Worm (Caenorhabditis elegans) whole organism, dauer: Measurements from ENCODE around the gene fbxb-116.
"Not testable (repeated sequence)": the region's sequence is repeated elsewhere in the genome, so short reads cannot be mapped to it uniquely, and the experiment has no call there.

Experiments
- unc-62 ChIP-seq: sonication (generic microtip); optimal IDR thresholded peaks from 2 replicates; lab custom pipeline; 2017; ENCODE audit warnings: missing biosample characterization, missing genetic modification reagents, missing genetic modification characterization

Gene fbxb-116

ce11 chrV:19257653-19258052 is 24.1 kb downstream of the fbxb-116 start, which contains the start of gene F21D9.3:
TSS of gene F21D9.3 (minus strand) at chrV:19257753.
- no peak for TF ChIP-seq unc-62 (GFP tag; lab: Kevin White, UChicago)

- TF ChIP-seq unc-62 (GFP tag; lab: Kevin White, UChicago) = no peak
Measured at ce11 chrV:19259403-19259802, 25.8 kb downstream of the fbxb-116 start.

ce11 chrV:19260686-19261085 is 27.1 kb downstream of the fbxb-116 start:
- TF ChIP-seq unc-62 (GFP tag; lab: Kevin White, UChicago) = no peak

DNA sequence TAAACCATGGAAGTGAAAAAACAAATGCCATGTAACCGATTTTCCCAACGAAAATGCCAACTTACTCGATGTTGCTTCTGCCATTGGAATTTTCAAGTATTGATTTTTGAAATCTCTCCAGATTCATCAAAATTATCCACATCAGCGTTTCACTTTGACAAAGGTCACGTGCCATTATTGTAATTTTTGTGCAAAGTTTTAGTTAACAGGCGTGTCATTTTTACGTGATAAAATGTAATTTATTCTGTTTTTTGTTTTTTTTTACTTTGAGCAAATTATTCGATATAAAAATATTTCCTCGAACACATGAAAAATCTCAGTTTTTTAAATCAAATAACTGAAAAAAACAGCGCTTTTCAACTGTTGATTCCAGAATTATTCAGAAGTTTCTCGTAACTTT is 28.8 kb downstream of the fbxb-116 start, which contains the start of gene F21D9.2:
TSS of gene F21D9.2 (minus strand) at position 101 of the 400 bp plus-strand sequence.
- TF ChIP-seq unc-62 (GFP tag; lab: Kevin White, UChicago) = no peak

DNA sequence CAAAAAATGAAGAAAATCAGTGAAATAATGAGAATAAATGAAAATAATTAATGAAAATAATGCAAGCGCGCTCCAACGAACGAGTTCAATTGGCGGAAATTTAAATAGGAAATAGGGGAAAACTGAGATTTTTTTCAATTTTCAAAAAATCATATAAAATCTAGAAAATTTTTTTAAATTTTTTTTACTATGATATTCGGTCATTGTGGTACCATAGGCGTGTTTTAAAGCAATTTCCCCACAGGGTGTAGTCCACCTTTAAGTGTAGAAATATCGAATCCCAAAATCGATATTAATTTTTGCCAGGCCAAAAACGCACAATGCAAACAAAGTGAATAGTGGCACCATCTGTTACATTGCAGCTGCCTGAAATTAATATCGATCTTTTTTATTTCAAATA is 30.6 kb downstream of the fbxb-116 start, which contains the start of gene F21D9.1:
TSS of gene F21D9.1 (plus strand) at position 301 of the 400 bp plus-strand sequence.
- not testable (repeated sequence) for TF ChIP-seq unc-62 (GFP tag; lab: Kevin White, UChicago)

- TF ChIP-seq unc-62 (GFP tag; lab: Kevin White, UChicago) = no peak
Measured at ce11 chrV:19276354-19276753, 42.8 kb downstream of the fbxb-116 start.

ce11 chrV:19278488-19278887 is 44.9 kb downstream of the fbxb-116 start:
- no peak for TF ChIP-seq unc-62 (GFP tag; lab: Kevin White, UChicago)

DNA sequence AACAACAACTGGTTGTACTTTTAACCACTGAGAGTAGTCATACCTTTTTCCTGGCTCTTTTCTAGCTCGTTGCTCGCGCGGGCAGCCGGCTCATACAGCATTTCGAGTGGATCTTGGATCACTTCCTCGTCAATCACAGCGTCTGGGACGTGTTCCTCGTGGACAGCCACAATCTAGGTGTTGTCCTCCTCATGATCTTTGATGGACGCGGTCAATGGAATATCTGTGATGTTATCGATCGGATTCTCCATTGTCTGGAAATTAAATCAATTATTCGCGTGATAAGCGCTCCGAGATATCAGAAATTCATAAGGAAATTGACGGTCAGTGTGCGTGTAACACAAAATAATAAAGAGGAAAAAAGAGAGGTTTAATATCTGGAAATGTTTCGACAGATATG is 46.3 kb downstream of the fbxb-116 start, which contains the start of gene F21D9.8:
TSS of gene F21D9.8 (minus strand) at position 101 of the 400 bp plus-strand sequence.
- TF ChIP-seq unc-62 (GFP tag; lab: Kevin White, UChicago) = no peak

DNA sequence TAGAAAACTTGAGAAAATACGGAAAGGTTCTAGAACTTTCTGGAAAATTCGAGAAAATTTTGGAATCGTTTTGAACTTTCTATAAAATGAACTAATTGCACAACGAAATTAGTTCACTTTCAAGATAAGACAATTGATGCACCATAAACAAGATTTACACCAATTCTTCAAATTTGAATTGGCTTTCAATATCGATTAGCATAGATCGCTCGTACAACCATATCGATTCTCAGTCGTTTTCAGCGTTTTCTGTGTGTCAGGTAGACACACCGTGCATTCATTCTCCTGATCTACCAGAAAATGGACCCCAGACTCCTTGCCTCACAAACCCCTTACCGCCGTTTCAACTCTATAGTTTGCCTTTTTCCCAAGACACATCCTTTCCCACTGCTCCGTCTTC is 48.7 kb downstream of the fbxb-116 start, which contains the start of gene fbxb-117:
TSS of gene fbxb-117 (plus strand) at position 301 of the 400 bp plus-strand sequence.
- no peak for TF ChIP-seq unc-62 (GFP tag; lab: Kevin White, UChicago)
